Worm (Caenorhabditis elegans) whole organism, early embryonic: ENCODE results near the gene pqn-75.

Experiments used
- ama-1 ChIP-seq: fragments of 150-350 bp; optimal IDR thresholded peaks from 2 replicates; lab custom pipeline; 2014
- tra-4 ChIP-seq: sonication (generic microtip); optimal IDR thresholded peaks from 2 replicates; lab custom pipeline; 2017; ENCODE audit warnings: missing genetic modification characterization, missing compliant biosample characterization

DNA sequence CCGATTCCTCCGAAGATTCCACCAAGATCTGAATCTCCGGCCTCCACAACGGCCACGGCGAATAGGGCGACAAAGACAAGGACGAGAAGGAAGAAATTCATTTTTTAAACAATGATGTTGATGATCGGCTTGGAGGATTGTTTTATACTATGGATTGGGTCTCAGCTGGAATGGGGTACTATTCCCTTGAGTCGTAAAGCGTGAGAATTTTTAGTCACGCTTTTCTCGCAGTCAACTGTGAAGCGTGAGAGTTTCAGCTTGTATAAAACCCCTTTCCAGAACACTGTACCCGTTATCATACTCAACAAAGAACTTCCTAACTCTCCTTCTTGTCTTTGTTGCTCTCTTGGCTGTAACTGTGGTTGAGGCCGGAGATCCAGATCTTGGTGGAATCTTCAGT is 42.4 kb downstream of the pqn-75 start, which contains the start of gene F49F1.15:
- TF ChIP-seq tra-4 (tag; lab: Kevin White, UChicago) (no peak), ama-1 (lab: Kevin White, UChicago) (no peak)
